Fruit fly (Drosophila melanogaster): ENCODE results near the gene Hsp27.

DNA sequence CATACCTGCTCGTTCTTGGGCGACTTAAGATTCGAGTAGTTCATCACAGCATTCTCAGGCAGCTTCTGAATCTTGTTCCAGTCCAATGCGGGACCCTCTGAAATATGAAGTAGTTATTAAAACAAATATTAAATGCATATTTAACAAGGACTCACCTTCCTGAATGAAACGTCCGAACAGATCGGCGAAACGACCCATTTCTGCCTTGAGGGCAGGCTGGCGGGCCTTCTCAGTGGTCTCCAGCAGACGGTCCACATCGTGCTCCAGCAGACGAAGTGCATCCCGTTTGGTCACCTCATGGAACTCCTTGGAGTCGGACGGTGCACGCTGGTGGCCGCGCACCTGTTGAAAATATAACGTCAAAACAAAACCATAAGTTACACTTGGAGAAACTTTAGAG, 30.1 kb upstream of the Hsp27 start, which contains the start of gene CG32040:
- no peak for TF ChIP-seq CTCF (optimal IDR thresholded peaks at IDR 0.05)
- TF ChIP-seq CG8478 (optimal IDR thresholded peaks at IDR 0.05) = no peak

Data from S2 (cell line).